Worm (Caenorhabditis elegans) whole organism, midembryonic: ENCODE data around the gene tkr-3.
"Not testable (repeated sequence)": the region's sequence is repeated elsewhere in the genome, so short reads cannot be mapped to it uniquely, and the experiment has no call there.

Experiments used
- T22C8.4 ChIP-seq: fragments of 200-800 bp; sonication (Bioruptor generic); IDR thresholded peaks from 2 replicates; pipeline ENCODE4 v1.3.6; 2022; ENCODE audit warnings: missing genetic modification characterization, missing compliant biosample characterization
- flt-1 ChIP-seq: fragments of 200-800 bp; sonication (Bioruptor generic); IDR thresholded peaks from 2 replicates; pipeline ENCODE4 v1.3.6; 2022; ENCODE audit warnings: missing genetic modification characterization, missing compliant biosample characterization
- klf-2 ChIP-seq: fragments of 200-800 bp; sonication (Bioruptor generic); conservative IDR thresholded peaks from 2 replicates; pipeline ENCODE4 v1.3.6; 2022; ENCODE audit warnings: missing genetic modification reagents, missing genetic modification characterization, missing compliant biosample characterization
- med-1 ChIP-seq: sonication (generic microtip); optimal IDR thresholded peaks from 2 replicates; lab custom pipeline; 2017; ENCODE audit warnings: missing genetic modification characterization, mild to moderate bottlenecking, missing compliant biosample characterization, antibody characterized with exemption, missing genetic modification reagents; ENCODE audit not compliant: insufficient read depth
- ref-1 ChIP-seq: fragments of 200-800 bp; sonication (Bioruptor generic); conservative IDR thresholded peaks from 2 replicates; pipeline ENCODE4 v1.3.6; 2022; ENCODE audit warnings: missing genetic modification reagents, missing genetic modification characterization, missing compliant biosample characterization
- tab-1 ChIP-seq: fragments of 200-800 bp; sonication (Bioruptor generic); IDR thresholded peaks from 2 replicates; pipeline ENCODE4 v1.3.6; 2022; ENCODE audit warnings: missing genetic modification characterization, missing compliant biosample characterization
- ztf-23 ChIP-seq: fragments of 200-800 bp; sonication (Bioruptor generic); IDR thresholded peaks from 2 replicates; pipeline ENCODE4 v1.3.6; 2022; ENCODE audit warnings: missing genetic modification reagents, missing genetic modification characterization, missing compliant biosample characterization
- ztf-29 ChIP-seq: fragments of 200-800 bp; sonication (Bioruptor generic); IDR thresholded peaks from 2 replicates; pipeline ENCODE4 v1.3.6; 2022; ENCODE audit warnings: missing genetic modification reagents, missing genetic modification characterization, missing compliant biosample characterization

DNA sequence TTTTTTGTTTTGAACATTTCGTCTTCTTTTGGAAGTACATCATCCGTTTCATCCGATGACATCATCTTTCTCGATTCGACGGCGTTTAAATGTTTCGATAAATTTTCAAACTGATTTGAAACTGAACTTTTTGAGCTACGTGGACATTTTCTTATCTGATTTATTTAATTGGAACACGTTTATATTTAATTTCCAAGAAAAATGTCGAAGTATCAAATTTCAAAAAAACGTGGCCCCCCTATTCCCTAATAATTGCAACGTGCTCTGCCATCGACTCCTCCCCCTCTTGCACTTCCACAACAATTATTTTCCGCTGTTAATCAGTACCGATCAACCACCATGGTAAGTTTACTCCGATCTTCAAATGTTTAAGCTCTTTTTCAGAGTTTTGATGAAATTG, 53.4 kb downstream of the tkr-3 start, which contains the start of the genes R13H9.6 and rmd-6:
- TF ChIP-seq tab-1 (GFP tag; lab: Robert Waterston, UW); flt-1 (GFP tag; lab: Robert Waterston, UW); T22C8.4 (GFP tag; lab: Robert Waterston, UW); klf-2; med-1; ztf-23 (GFP tag; lab: Robert Waterston, UW); ztf-29 (GFP tag; lab: Robert Waterston, UW); ref-1 (GFP tag; lab: Robert Waterston, UW): not testable (repeated sequence)
